Worm (Caenorhabditis elegans) whole organism, L4 larva: ENCODE data around the gene C11E4.8.
A peak's percentile ranks its signal among the peaks of the same experiment; 100 is the strongest.

Experiments used
- F10B5.3 ChIP-seq: sonication (generic microtip); optimal IDR thresholded peaks from 2 replicates; lab custom pipeline; 2016; ENCODE audit warnings: mild to moderate bottlenecking, missing genetic modification characterization, missing compliant biosample characterization
- F44E2.7 ChIP-seq: fragments of 200-800 bp; sonication (Bioruptor generic); IDR thresholded peaks from 2 replicates; pipeline ENCODE4 v2.1.2; 2022; ENCODE audit warnings: missing genetic modification characterization, missing compliant biosample characterization
- T26A8.4 ChIP-seq: fragments of 200-800 bp; sonication (Bioruptor generic); IDR thresholded peaks from 2 replicates; pipeline ENCODE4 v1.3.6; 2022; ENCODE audit warnings: missing genetic modification characterization, missing compliant biosample characterization
- aha-1 ChIP-seq: fragments of 150-350 bp; peaks from one replicate; lab custom pipeline; 2014; ENCODE audit warnings: missing biosample characterization, missing genetic modification characterization
- arid-1 ChIP-seq: fragments of 200-800 bp; sonication (Bioruptor generic); conservative IDR thresholded peaks from 2 replicates; pipeline ENCODE4 v1.3.6; 2022; ENCODE audit warnings: missing genetic modification reagents, missing genetic modification characterization, missing compliant biosample characterization
- ceh-44 ChIP-seq: fragments of 200-800 bp; sonication (Bioruptor generic); IDR thresholded peaks from 2 replicates; pipeline ENCODE4 v1.3.6; 2022; ENCODE audit warnings: missing genetic modification reagents, missing genetic modification characterization, missing compliant biosample characterization
- daf-16 ChIP-seq, 3 experiments: sonication (generic microtip); optimal IDR thresholded peaks; 2 replicates each; lab custom pipeline; 2016 to 2017; ENCODE audit warnings: missing genetic modification characterization in 3 of 3, missing genetic modification reagents in 3 of 3, mild to moderate bottlenecking in 2 of 3, missing compliant biosample characterization in 2 of 3, missing biosample characterization in 1 of 3, moderate library complexity in 1 of 3
- daf-19 ChIP-seq: fragments of 200-800 bp; sonication (Bioruptor generic); conservative IDR thresholded peaks from 2 replicates; pipeline ENCODE4 v1.3.6; 2022; ENCODE audit warnings: missing genetic modification characterization, missing compliant biosample characterization
- dmd-9 ChIP-seq: fragments of 200-800 bp; sonication (Bioruptor generic); IDR thresholded peaks from 2 replicates; pipeline ENCODE4 v1.3.6; 2022; ENCODE audit warnings: missing genetic modification reagents, missing genetic modification characterization, missing compliant biosample characterization
- duxl-1 ChIP-seq: sonication (generic microtip); optimal IDR thresholded peaks from 2 replicates; lab custom pipeline; 2016; ENCODE audit warnings: mild to moderate bottlenecking, missing genetic modification characterization, moderate library complexity, missing compliant biosample characterization; ENCODE audit not compliant: poor library complexity
- fkh-10 ChIP-seq: fragments of 150-350 bp; optimal IDR thresholded peaks from 2 replicates; lab custom pipeline; 2014; ENCODE audit warnings: missing biosample characterization, missing genetic modification reagents, missing genetic modification characterization
- fos-1 ChIP-seq: fragments of 150-350 bp; optimal IDR thresholded peaks from 2 replicates; lab custom pipeline; 2014; ENCODE audit warnings: missing biosample characterization, missing genetic modification characterization
- hif-1 ChIP-seq, 2 experiments: sonication (generic microtip); optimal IDR thresholded peaks; 2 replicates each; lab custom pipeline; 2016 to 2017; ENCODE audit warnings: missing compliant biosample characterization in 2 of 2, missing genetic modification characterization in 2 of 2, missing genetic modification reagents in 2 of 2, missing genotype in 2 of 2, mild to moderate bottlenecking in 1 of 2
- hlh-30 ChIP-seq: sonication (generic microtip); optimal IDR thresholded peaks from 2 replicates; lab custom pipeline; 2017; ENCODE audit warnings: antibody characterized with exemption, mild to moderate bottlenecking, missing genetic modification characterization, missing compliant biosample characterization; ENCODE audit not compliant: insufficient read depth
- lsy-2 ChIP-seq, 2 experiments: fragments of 150-350 bp in 1 of 2; sonication (generic microtip) in 1 of 2; optimal IDR thresholded peaks; 2 replicates each; lab custom pipeline; 2014 to 2017; ENCODE audit warnings: missing biosample characterization in 2 of 2, missing genetic modification characterization in 2 of 2
- madf-9 ChIP-seq: fragments of 200-800 bp; sonication (Bioruptor generic); conservative IDR thresholded peaks from 2 replicates; pipeline ENCODE4 v1.3.6; 2022; ENCODE audit warnings: missing genetic modification reagents, missing genetic modification characterization, missing compliant biosample characterization
- mdl-1 ChIP-seq, 2 experiments: fragments of 150-350 bp in 1 of 2; sonication (generic microtip) in 1 of 2; optimal IDR thresholded peaks; 2 replicates each; lab custom pipeline; 2014 to 2017; ENCODE audit warnings: missing biosample characterization in 2 of 2, missing genetic modification characterization in 2 of 2
- mep-1 ChIP-seq: fragments of 150-350 bp; sonication (generic microtip); optimal IDR thresholded peaks from 3 replicates; lab custom pipeline; 2014; ENCODE audit warnings: missing biosample characterization, missing genetic modification characterization
- nhr-11 ChIP-seq: fragments of 150-350 bp; optimal IDR thresholded peaks from 2 replicates; lab custom pipeline; 2014; ENCODE audit warnings: missing biosample characterization, missing genetic modification characterization
- nhr-25 ChIP-seq: sonication (generic microtip); optimal IDR thresholded peaks from 2 replicates; lab custom pipeline; 2017; ENCODE audit warnings: missing genetic modification characterization, mild to moderate bottlenecking, missing compliant biosample characterization, antibody characterized with exemption, moderate library complexity, borderline replicate concordance; ENCODE audit not compliant: insufficient read depth
- nhr-28 ChIP-seq: fragments of 150-350 bp; optimal IDR thresholded peaks from 2 replicates; lab custom pipeline; 2014; ENCODE audit warnings: missing biosample characterization, missing genetic modification characterization
- nhr-41 ChIP-seq: fragments of 200-800 bp; sonication (Bioruptor generic); IDR thresholded peaks from 2 replicates; pipeline ENCODE4 v1.3.6; 2022; ENCODE audit warnings: missing genetic modification reagents, missing genetic modification characterization, missing compliant biosample characterization
- nhr-42 ChIP-seq: fragments of 200-800 bp; sonication (Bioruptor generic); IDR thresholded peaks from 2 replicates; pipeline ENCODE4 v1.3.6; 2022; ENCODE audit warnings: missing genetic modification characterization, missing compliant biosample characterization
- rbr-2 ChIP-seq: sonication (generic microtip); optimal IDR thresholded peaks from 2 replicates; lab custom pipeline; 2016; ENCODE audit warnings: missing genotype, missing genetic modification characterization, missing compliant biosample characterization
- sdz-12 ChIP-seq: fragments of 200-800 bp; sonication (Bioruptor generic); optimal IDR thresholded peaks from 2 replicates; lab custom pipeline; 2018; ENCODE audit warnings: mild to moderate bottlenecking, missing genetic modification characterization, missing compliant biosample characterization
- set-16 ChIP-seq: fragments of 200-800 bp; sonication (Bioruptor generic); IDR thresholded peaks from 2 replicates; pipeline ENCODE4 v1.3.6; 2022; ENCODE audit warnings: missing genetic modification reagents, missing genetic modification characterization, missing compliant biosample characterization
- spr-1 ChIP-seq: sonication (generic microtip); optimal IDR thresholded peaks from 2 replicates; lab custom pipeline; 2016; ENCODE audit warnings: mild to moderate bottlenecking, missing genetic modification characterization, missing compliant biosample characterization
- spr-3 ChIP-seq: fragments of 200-800 bp; sonication (Bioruptor generic); optimal IDR thresholded peaks from 2 replicates; lab custom pipeline; 2018; ENCODE audit warnings: mild to moderate bottlenecking, missing genetic modification characterization, missing compliant biosample characterization
- tag-97 ChIP-seq: fragments of 200-800 bp; sonication (Bioruptor generic); IDR thresholded peaks from 2 replicates; pipeline ENCODE4 v1.3.6; 2022; ENCODE audit warnings: missing genetic modification characterization, missing compliant biosample characterization
- unc-62 ChIP-seq, 3 experiments: fragments of 150-350 bp in 1 of 3; sonication (generic microtip); optimal IDR thresholded peaks in 2 of 3; peaks in 1 of 3; 1 replicate in 1 of 3; 2 replicates in 2 of 3; lab custom pipeline; 2014 to 2017; ENCODE audit warnings: missing biosample characterization in 3 of 3, missing genetic modification characterization in 3 of 3, missing genetic modification reagents in 3 of 3, missing genotype in 1 of 3
- vab-7 ChIP-seq: fragments of 200-800 bp; sonication (Bioruptor generic); IDR thresholded peaks from 2 replicates; pipeline ENCODE4 v1.3.6; 2022; ENCODE audit warnings: missing genetic modification reagents, missing genetic modification characterization, missing compliant biosample characterization

Gene C11E4.8

DNA sequence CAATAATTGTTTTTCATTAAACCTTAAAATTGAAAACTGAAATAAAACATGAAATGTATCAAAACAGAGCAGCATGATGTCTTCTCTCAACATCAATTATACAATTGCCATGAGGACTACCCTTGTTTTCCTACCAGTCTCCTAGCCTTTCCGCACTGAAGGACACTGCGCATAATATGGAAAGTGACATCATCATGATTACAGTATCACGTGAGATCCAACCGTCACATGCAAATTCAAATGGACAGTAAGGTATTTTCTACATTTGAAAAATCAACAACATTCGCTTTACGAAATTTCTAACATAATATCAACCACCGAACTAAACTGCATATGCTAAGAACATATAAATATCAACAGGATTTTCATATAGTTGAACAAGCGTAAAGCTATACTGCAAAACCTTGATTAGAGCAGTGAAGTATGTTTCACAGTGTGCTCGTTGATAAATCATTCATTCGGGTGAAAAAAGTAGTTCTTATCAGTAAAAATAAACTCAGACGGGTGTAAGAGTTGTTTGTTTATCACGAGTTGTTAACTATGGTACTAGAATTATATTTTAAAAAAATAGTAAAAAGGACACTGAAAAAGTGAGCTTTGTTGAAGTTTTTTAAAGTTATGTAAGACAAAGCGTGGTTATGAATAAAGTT is 18.7 kb downstream of the C11E4.8 start (continued):
- no peak for TF ChIP-seq ceh-44 (GFP tag; lab: Robert Waterston, UW)
- no peak for TF ChIP-seq daf-19
- TF ChIP-seq F44E2.7, result no peak
- no peak for TF ChIP-seq arid-1
- TF ChIP-seq hif-1 (tag; optimal IDR thresholded peaks at IDR 0.05; lab: Kevin White, UChicago), result peak in 1 of 2 experiments; percentile 8
- no peak for TF ChIP-seq vab-7
- peak; percentile 71 for TF ChIP-seq hlh-30 (tag; lab: Kevin White, UChicago)
- no peak for TF ChIP-seq nhr-11 (tag; lab: Kevin White, UChicago)
- no peak for TF ChIP-seq nhr-41
- TF ChIP-seq dmd-9 (GFP tag; lab: Robert Waterston, UW), result no peak
- no peak for TF ChIP-seq daf-16 (GFP tag; optimal IDR thresholded peaks at IDR 0.05; lab: Kevin White, UChicago)
- TF ChIP-seq daf-16 (tag; optimal IDR thresholded peaks at IDR 0.05; lab: Kevin White, UChicago), result peak; percentile 89
- TF ChIP-seq rbr-2 (tag; lab: Kevin White, UChicago), result no peak
- no peak for TF ChIP-seq spr-3
- peak; percentile 60 for TF ChIP-seq nhr-28 (tag; lab: Kevin White, UChicago)
- TF ChIP-seq duxl-1 (tag; lab: Kevin White, UChicago), result no peak
- TF ChIP-seq T26A8.4 (GFP tag; lab: Robert Waterston, UW), result no peak
- no peak for TF ChIP-seq F10B5.3 (tag; lab: Kevin White, UChicago)
- no peak for TF ChIP-seq sdz-12
- TF ChIP-seq fos-1 (tag; lab: Kevin White, UChicago), result no peak

DNA sequence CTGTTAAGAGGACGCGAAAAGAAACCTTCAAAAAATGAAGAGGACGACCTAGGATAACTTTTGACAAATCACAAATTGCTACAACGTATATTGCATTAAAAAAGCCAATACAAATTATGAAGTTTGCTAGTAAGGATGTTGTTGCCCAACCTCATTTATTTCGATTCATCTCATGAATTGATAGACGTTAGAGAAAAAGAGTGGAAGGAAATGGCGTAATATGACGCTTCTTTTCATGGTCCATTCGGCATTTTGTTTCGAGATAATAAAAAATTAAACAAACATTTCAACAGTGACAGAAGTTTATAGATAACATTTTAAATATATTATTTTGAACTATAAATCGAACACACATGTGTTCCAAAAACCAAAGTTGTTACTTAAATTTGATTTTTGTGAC is 20.7 kb downstream of the C11E4.8 start:
- TF ChIP-seq nhr-42 (GFP tag; lab: Robert Waterston, UW) (no peak), lsy-2 (tag; optimal IDR thresholded peaks at IDR 0.05; lab: Kevin White, UChicago) (peak in 1 of 2 experiments; percentile 0), sdz-12 (no peak)

DNA sequence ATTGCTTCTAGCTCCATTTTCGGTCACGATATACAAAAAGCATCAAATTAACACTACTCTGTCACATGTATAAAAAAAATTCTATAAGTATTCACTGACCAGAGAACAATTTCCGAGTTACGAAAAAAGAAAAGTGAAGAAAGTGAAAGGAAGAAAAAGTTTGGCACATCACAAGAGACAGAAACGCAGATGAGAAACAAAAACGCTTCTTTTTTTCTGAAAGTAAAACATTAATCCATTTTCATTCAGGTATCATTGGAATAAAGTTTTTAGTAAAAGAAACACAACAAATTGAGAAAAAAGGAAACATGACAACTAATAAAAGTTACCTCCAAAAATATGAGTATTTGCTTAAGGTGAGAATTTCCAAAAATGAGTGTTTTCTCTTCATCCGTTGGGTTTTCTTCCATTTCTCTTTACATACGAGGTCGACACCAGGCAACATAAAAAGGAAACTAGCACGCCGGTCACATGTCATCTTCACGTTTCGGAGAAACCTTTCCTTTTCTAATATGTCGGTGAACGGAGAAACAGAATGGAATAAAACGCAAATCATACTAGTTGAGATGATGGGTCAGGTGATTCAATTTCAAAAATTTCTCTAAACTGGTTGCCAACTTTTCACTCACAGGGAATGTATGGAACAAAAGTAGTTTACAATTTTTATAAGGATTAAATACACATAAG is 22.7 kb downstream of the C11E4.8 start:
- TF ChIP-seq madf-9 (GFP tag; lab: Robert Waterston, UW) (no peak), mep-1 (tag; lab: Kevin White, UChicago) (peak; percentile 17), unc-62 (GFP tag; optimal IDR thresholded peaks at IDR 0.05 in 1 of 2; lab: Kevin White, UChicago) (peak in 1 of 2 experiments; percentile 94), unc-62 (tag; optimal IDR thresholded peaks at IDR 0.05; lab: Kevin White, UChicago) (no peak), mdl-1 (tag; optimal IDR thresholded peaks at IDR 0.05; lab: Kevin White, UChicago) (peak in 1 of 2 experiments; percentile 54), set-16 (GFP tag; lab: Robert Waterston, UW) (no peak), aha-1 (tag; lab: Kevin White, UChicago) (peak; percentile 89), hlh-30 (tag; lab: Kevin White, UChicago) (peak; percentile 75), nhr-25 (tag; lab: Kevin White, UChicago) (peak; percentile 43), tag-97 (no peak), nhr-28 (tag; lab: Kevin White, UChicago) (peak; percentile 40)
- TF ChIP-seq, all 104 proteins: peak for 7

DNA sequence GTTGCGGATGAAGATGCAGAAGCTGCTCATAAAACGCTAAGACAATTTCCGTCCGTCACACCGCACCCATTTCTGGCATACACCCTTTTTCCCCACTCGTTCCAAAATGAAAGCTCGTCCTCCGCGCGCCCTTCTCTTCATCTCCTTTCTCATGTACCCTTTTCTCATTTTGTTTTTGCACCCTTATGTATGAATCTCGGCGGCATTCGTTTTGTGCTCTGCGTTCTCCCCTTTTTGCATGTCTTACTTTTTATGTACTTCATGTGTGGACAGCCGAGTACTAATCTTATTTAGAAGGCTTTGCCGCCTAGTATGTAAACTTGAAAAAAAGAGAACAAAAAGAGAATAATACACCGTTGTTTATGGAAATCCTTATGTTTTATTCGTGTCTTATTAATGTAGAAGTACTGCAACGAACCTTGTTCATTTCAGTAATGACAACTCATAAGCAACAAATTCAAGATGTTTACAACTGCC is 27.9 kb downstream of the C11E4.8 start, which contains the start of gene F34H10.4:
TSS of gene F34H10.4 (plus strand) at position 427 of the 477 bp plus-strand sequence.
- TF ChIP-seq unc-62 (GFP tag; optimal IDR thresholded peaks at IDR 0.05 in 1 of 2; lab: Kevin White, UChicago), result peak in 1 of 2 experiments; percentile 67
- TF ChIP-seq unc-62 (tag; optimal IDR thresholded peaks at IDR 0.05; lab: Kevin White, UChicago), result no peak
- no peak for TF ChIP-seq spr-1 (tag; lab: Kevin White, UChicago)
- TF ChIP-seq tag-97, result no peak
- no peak for TF ChIP-seq nhr-25 (tag; lab: Kevin White, UChicago)
- TF ChIP-seq fkh-10, result peak; percentile 85
